Fruit fly (Drosophila melanogaster) whole organism, pupa: ENCODE measurements around the gene CG33158.
A peak's percentile ranks its signal among the peaks of the same experiment; 100 is the strongest.

Experiments used
- D1 ChIP-seq: fragments of 200-800 bp; sonication (Bioruptor generic); optimal IDR thresholded peaks from 2 replicates; lab custom pipeline; 2018; ENCODE audit warnings: missing biosample characterization, mild to moderate bottlenecking, missing genetic modification characterization, moderate library complexity
- Pif1B ChIP-seq: fragments of 200-800 bp; sonication (Bioruptor generic); optimal IDR thresholded peaks from 3 replicates; lab custom pipeline; 2016; ENCODE audit warnings: missing biosample characterization, missing genetic modification characterization

DNA sequence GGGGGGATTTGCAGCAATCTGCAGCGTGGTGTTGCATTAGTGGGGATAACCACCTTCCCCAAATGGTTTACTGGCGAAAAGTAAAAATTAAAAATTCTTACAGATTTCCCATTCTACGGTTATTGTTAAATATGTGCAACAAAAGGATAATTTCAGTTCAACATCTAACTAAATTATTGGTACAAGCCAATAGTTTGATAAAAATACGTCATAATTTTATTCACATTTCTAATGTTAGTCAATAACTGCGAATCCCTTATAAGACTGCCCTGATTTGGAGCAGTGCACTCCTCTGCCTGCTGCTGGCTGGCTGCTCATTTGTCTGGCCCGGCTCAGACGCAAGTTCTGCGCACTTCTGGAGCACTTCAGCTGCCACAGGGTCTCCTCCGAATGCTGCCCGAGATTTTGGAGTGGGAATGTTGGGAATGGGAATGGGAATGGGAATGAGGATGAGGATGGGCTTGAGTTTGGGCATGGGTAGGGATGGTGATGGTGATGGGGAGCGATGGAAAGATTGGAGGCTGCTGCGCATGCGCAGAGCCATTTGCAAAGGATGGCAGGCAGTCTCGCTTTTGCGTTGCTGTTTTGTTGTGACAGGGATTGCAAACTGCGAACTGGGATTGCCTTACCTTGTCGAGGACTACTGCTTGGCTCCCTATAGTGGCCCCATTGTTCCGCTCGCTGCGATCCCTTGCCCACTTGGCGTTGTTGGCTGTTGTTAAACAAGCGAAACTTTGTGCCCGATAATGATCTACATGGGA is 70.6 kb downstream of the CG33158 start:
- TF ChIP-seq D1 (peak; percentile 26), Pif1B (peak; percentile 5)
